Fruit fly (Drosophila melanogaster): ENCODE data around the gene Abl.

The Abl gene

DNA sequence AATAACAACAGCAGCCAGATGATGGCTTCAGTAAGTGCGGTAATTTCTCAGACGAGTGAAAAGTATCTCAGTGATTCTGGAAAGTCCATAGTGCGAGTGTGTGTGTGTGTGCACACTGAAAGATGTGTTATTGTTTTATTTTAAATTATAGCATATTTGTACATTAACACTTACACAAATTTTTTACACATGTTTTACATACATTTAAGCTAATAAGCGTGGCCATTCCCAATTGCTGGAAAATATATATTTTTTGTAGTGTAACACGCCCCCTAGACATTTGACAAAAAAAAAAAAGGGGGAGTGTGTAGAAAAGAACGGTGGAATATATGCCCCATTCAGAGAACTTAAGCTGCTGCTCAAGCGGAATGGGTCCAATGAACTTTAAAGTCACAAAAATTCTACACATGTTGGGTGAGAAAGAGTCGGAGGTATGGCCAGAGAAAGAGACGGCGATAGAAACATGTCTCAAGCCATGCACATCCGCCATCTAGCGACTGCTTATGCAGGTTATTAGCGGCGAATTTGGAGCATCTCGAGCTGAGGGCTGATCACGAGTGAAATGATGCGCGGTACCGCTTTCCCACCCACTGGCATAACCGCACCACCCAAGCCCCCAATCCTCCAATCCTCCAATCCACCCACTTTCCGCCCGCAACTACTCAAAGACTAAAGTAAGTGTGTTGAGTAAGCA is 15.7 kb downstream of the Abl start:
- TF ChIP-seq sv (GFP tag; optimal IDR thresholded peaks at IDR 0.05) (no peak), br (GFP tag; optimal IDR thresholded peaks at IDR 0.05) (no peak), dl (GFP tag; optimal IDR thresholded peaks at IDR 0.05; ENCODE audit: insufficient read depth in 1 of 2, partially characterized antibody in 2 of 2) (no peak), lola (GFP tag; optimal IDR thresholded peaks at IDR 0.05) (no peak), Hr78 (GFP tag; optimal IDR thresholded peaks at IDR 0.05) (no peak), CrebA (GFP tag; optimal IDR thresholded peaks at IDR 0.05; ENCODE audit: borderline replicate concordance) (no peak), Rel (GFP tag; optimal IDR thresholded peaks at IDR 0.05) (no peak), Rel (tag; optimal IDR thresholded peaks at IDR 0.05) (no peak), CG9705 (GFP tag; optimal IDR thresholded peaks at IDR 0.05) (no peak), dmrt93B (GFP tag; optimal IDR thresholded peaks at IDR 0.05) (no peak)

DNA sequence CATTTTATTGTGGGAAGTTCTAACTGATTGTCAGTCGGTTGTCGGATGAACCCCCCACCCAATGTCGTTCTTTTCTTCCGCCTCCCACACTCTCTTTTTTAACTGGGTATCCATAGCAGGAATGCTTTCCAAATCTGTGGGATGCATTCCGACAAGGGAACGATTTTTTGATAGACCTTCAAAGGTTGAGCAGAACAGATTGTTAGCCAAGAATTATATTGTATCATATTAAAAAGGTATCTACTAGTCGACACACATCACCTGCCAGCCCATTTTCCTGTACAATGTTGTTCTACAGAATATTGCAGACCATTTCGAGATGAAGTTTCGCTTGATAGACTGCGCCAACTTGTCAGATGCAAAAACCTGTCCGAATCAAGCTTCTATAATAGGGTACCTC is 17.9 kb downstream of the Abl start:
- TF ChIP-seq sage (GFP tag; optimal IDR thresholded peaks at IDR 0.05) (no peak), Myc (optimal IDR thresholded peaks at IDR 0.05) (no peak), CG9705 (GFP tag; optimal IDR thresholded peaks at IDR 0.05) (no peak), Mio (GFP tag; optimal IDR thresholded peaks at IDR 0.05) (no peak), rgr (GFP tag; optimal IDR thresholded peaks at IDR 0.05) (no peak), OdsH (GFP tag; optimal IDR thresholded peaks at IDR 0.05) (no peak), psq (GFP tag; optimal IDR thresholded peaks at IDR 0.05) (no peak), fru (GFP tag; optimal IDR thresholded peaks at IDR 0.05) (no peak), Dif (GFP tag; optimal IDR thresholded peaks at IDR 0.05; ENCODE audit: partially characterized antibody) (no peak), usp (GFP tag; optimal IDR thresholded peaks at IDR 0.05) (no peak), tai (GFP tag; optimal IDR thresholded peaks at IDR 0.05) (no peak), Dfd (GFP tag; optimal IDR thresholded peaks at IDR 0.05) (no peak), Rel (GFP tag; optimal IDR thresholded peaks at IDR 0.05) (no peak), Rel (tag; optimal IDR thresholded peaks at IDR 0.05) (no peak), Abd-B (GFP tag; optimal IDR thresholded peaks at IDR 0.05) (no peak), foxo (GFP tag; optimal IDR thresholded peaks at IDR 0.05) (no peak), GATAd (GFP tag; optimal IDR thresholded peaks at IDR 0.05) (no peak), dmrt93B (GFP tag; optimal IDR thresholded peaks at IDR 0.05) (no peak), Vsx2 (GFP tag; optimal IDR thresholded peaks at IDR 0.05; ENCODE audit: partially characterized antibody) (no peak), CrebA (GFP tag; optimal IDR thresholded peaks at IDR 0.05; ENCODE audit: borderline replicate concordance) (no peak)

DNA sequence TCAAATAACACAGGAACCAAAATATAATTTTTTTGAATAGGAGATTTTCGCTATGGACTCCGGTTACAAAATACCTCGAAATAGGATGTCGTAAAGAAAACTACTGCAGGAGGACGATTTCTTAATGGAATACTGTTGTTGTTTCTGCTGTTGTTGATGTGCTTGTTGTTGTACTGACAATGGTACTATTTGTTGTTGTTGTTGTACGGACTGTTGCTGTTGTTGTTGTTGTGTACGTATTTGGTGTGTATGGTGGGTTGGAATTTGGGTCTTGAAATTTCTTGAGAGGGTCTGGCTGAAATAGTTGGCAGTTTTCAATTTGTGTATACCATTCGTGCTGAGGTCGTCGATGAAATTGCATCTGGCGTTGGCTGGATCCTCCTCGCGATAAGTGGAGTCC is 21.5 kb downstream of the Abl start:
- TF ChIP-seq dsf (GFP tag; optimal IDR thresholded peaks at IDR 0.05; ENCODE audit: borderline replicate concordance): no peak

DNA sequence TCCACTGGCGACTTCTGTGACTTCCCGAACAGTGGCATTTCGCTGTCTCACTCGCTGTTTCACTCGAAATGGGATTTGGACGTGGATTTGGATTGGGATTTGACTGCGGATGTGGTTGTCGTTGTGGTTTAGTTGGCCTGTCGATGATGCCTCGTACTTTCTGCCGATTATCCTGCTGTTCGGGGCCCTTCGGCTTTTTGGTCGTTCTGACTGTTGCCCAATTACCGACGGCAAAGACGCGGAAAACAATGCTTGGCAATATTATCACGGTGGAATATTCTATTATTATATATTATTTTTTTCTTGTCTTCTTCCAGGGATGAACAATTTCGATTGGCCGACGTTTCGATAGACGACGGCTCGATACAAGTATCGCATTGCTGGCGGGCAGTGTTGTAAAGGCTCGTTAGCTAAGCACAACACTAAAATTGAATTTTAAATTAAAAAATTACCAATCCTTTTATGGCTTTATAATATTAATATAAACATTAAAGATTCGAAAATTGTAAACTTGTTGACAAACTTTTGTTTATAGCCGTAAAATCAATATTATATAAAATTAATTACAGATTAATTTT is 32.5 kb downstream of the Abl start, which contains the start of gene Mo25:
Gene Mo25, minus strand, starts transcription at position 341 of the 578 bp plus-strand sequence.
- TF ChIP-seq HLH106 (tag; optimal IDR thresholded peaks at IDR 0.05): peak; percentile 51
- TF ChIP-seq Dfd (GFP tag; optimal IDR thresholded peaks at IDR 0.05): no peak
- TF ChIP-seq sv (GFP tag; optimal IDR thresholded peaks at IDR 0.05): no peak
- TF ChIP-seq OdsH (GFP tag; optimal IDR thresholded peaks at IDR 0.05): peak; percentile 42
- no peak for TF ChIP-seq Hr78 (GFP tag; optimal IDR thresholded peaks at IDR 0.05)
- TF ChIP-seq dl (GFP tag; optimal IDR thresholded peaks at IDR 0.05; ENCODE audit: insufficient read depth in 1 of 2, partially characterized antibody in 2 of 2): no peak
- TF ChIP-seq Hr83 (GFP tag; optimal IDR thresholded peaks at IDR 0.05; ENCODE audit: poor library complexity, severe bottlenecking): peak; percentile 81
- peak; percentile 75 for TF ChIP-seq brk (GFP tag; optimal IDR thresholded peaks at IDR 0.05)
- TF ChIP-seq foxo (GFP tag; optimal IDR thresholded peaks at IDR 0.05): peak in 1 of 2 experiments; percentile 68
- peak; percentile 8 for TF ChIP-seq dmrt93B (GFP tag; optimal IDR thresholded peaks at IDR 0.05)
- TF ChIP-seq Mio (GFP tag; optimal IDR thresholded peaks at IDR 0.05): no peak
- TF ChIP-seq pan (optimal IDR thresholded peaks at IDR 0.05): no peak
- TF ChIP-seq lola (GFP tag; optimal IDR thresholded peaks at IDR 0.05): no peak
- no peak for TF ChIP-seq CrebA (GFP tag; optimal IDR thresholded peaks at IDR 0.05; ENCODE audit: borderline replicate concordance)
- no peak for TF ChIP-seq GATAd (GFP tag; optimal IDR thresholded peaks at IDR 0.05)
- TF ChIP-seq Jra (GFP tag; optimal IDR thresholded peaks at IDR 0.05): peak; percentile 24
- TF ChIP-seq N (GFP tag; optimal IDR thresholded peaks at IDR 0.05): no peak
- TF ChIP-seq dsf (GFP tag; optimal IDR thresholded peaks at IDR 0.05; ENCODE audit: borderline replicate concordance): peak; percentile 48
- no peak for TF ChIP-seq woc (GFP tag; optimal IDR thresholded peaks at IDR 0.05)
- no peak for TF ChIP-seq Vsx2 (GFP tag; optimal IDR thresholded peaks at IDR 0.05; ENCODE audit: partially characterized antibody)
- peak; percentile 15 for TF ChIP-seq Rel (GFP tag; optimal IDR thresholded peaks at IDR 0.05)
- peak; percentile 44 for TF ChIP-seq Rel (tag; optimal IDR thresholded peaks at IDR 0.05)
- TF ChIP-seq Hnf4 (GFP tag; optimal IDR thresholded peaks at IDR 0.05): peak; percentile 74
- peak; percentile 52 for TF ChIP-seq Sp1 (GFP tag; optimal IDR thresholded peaks at IDR 0.05)
- no peak for TF ChIP-seq jim (GFP tag; optimal IDR thresholded peaks at IDR 0.05)
- TF ChIP-seq tai (GFP tag; optimal IDR thresholded peaks at IDR 0.05): no peak
- peak; percentile 47 for TF ChIP-seq br (GFP tag; optimal IDR thresholded peaks at IDR 0.05)
- peak; percentile 67 for TF ChIP-seq h (GFP tag; optimal IDR thresholded peaks at IDR 0.05)
- TF ChIP-seq Dif (GFP tag; optimal IDR thresholded peaks at IDR 0.05; ENCODE audit: partially characterized antibody): no peak
- TF ChIP-seq rgr (GFP tag; optimal IDR thresholded peaks at IDR 0.05): peak; percentile 73
- TF ChIP-seq CG32264 (GFP tag; optimal IDR thresholded peaks at IDR 0.05): no peak
- TF ChIP-seq fru (GFP tag; optimal IDR thresholded peaks at IDR 0.05): peak; percentile 57
- TF ChIP-seq Myc (optimal IDR thresholded peaks at IDR 0.05): peak; percentile 0
- TF ChIP-seq psq (GFP tag; optimal IDR thresholded peaks at IDR 0.05): peak; percentile 53
- TF ChIP-seq ey (GFP tag; optimal IDR thresholded peaks at IDR 0.05): peak; percentile 25
- peak; percentile 83 for TF ChIP-seq sage (GFP tag; optimal IDR thresholded peaks at IDR 0.05)
- TF ChIP-seq Abd-B (GFP tag; optimal IDR thresholded peaks at IDR 0.05): no peak

All from whole organism, wandering third instar larva.